Fruit fly (Drosophila melanogaster) whole organism, embryonic: ENCODE measurements around the gene CG43702.

Source experiments
- Abd-B ChIP-seq: fragments of 200-800 bp; sonication (Bioruptor generic); optimal IDR thresholded peaks from 2 replicates; lab custom pipeline; 2018; ENCODE audit warnings: missing biosample characterization, mild to moderate bottlenecking, missing genetic modification characterization, moderate library complexity
- Awh ChIP-seq: fragments of 200-800 bp; sonication (Bioruptor generic); IDR thresholded peaks from 2 replicates; pipeline ENCODE4, ENCODE4 v1.3.6; 2022; ENCODE audit warnings: missing biosample characterization, missing genetic modification characterization
- Blimp-1 ChIP-seq: fragments of 200-800 bp; sonication (Bioruptor generic); optimal IDR thresholded peaks from 3 replicates; lab custom pipeline; 2018; ENCODE audit warnings: missing biosample characterization, missing genetic modification characterization, mild to moderate bottlenecking, moderate library complexity, missing genetic modification reagents
- CG10959 ChIP-seq: fragments of 200-800 bp; sonication (Bioruptor generic); IDR thresholded peaks from 2 replicates; pipeline ENCODE4 v1.3.6; 2022; ENCODE audit warnings: missing biosample characterization, missing genetic modification characterization
- CG11695 ChIP-seq: fragments of 200-800 bp; sonication (Bioruptor generic); IDR thresholded peaks from 3 replicates; pipeline ENCODE4 v1.3.6; 2022; ENCODE audit warnings: missing biosample characterization, missing genetic modification characterization
- CG1233 ChIP-seq: fragments of 200-800 bp; sonication (Bioruptor generic); optimal IDR thresholded peaks from 4 replicates; lab custom pipeline; 2018; ENCODE audit warnings: missing biosample characterization, mild to moderate bottlenecking, missing genetic modification characterization
- CG13123 ChIP-seq: fragments of 200-800 bp; sonication (Bioruptor generic); optimal IDR thresholded peaks from 2 replicates; lab custom pipeline; 2016; ENCODE audit warnings: missing biosample characterization, missing genetic modification characterization
- CG15696 ChIP-seq: fragments of 200-800 bp; sonication (Bioruptor generic); optimal IDR thresholded peaks from 2 replicates; lab custom pipeline; 2019; ENCODE audit warnings: missing biosample characterization, mild to moderate bottlenecking, missing genetic modification characterization, moderate library complexity
- CG17361 ChIP-seq: fragments of 200-800 bp; sonication (Bioruptor generic); IDR thresholded peaks from 3 replicates; pipeline ENCODE4 v1.3.6; 2022; ENCODE audit warnings: missing biosample characterization, missing genetic modification characterization
- CG17385 ChIP-seq: fragments of 200-800 bp; sonication (Bioruptor generic); optimal IDR thresholded peaks from 3 replicates; lab custom pipeline; 2018; ENCODE audit warnings: missing biosample characterization, mild to moderate bottlenecking, missing genetic modification characterization
- CG17612 ChIP-seq: fragments of 200-800 bp; sonication (Bioruptor generic); IDR thresholded peaks from 2 replicates; pipeline ENCODE4 v1.3.6; 2022; ENCODE audit warnings: missing biosample characterization, missing genetic modification characterization
- CG18011 ChIP-seq: fragments of 200-800 bp; sonication (Bioruptor generic); optimal IDR thresholded peaks from 2 replicates; lab custom pipeline; 2017; ENCODE audit warnings: missing biosample characterization, missing genetic modification characterization, mild to moderate bottlenecking, moderate library complexity, missing genotype
- CG33213 ChIP-seq: fragments of 200-800 bp; sonication (Bioruptor generic); optimal IDR thresholded peaks from 3 replicates; lab custom pipeline; 2016; ENCODE audit warnings: missing biosample characterization, missing genetic modification characterization
- CG34376 ChIP-seq: fragments of 200-800 bp; sonication (Bioruptor generic); optimal IDR thresholded peaks from 2 replicates; lab custom pipeline; 2018; ENCODE audit warnings: missing biosample characterization, mild to moderate bottlenecking, missing genetic modification characterization
- CG4282 ChIP-seq: fragments of 200-800 bp; sonication (Bioruptor generic); optimal IDR thresholded peaks from 2 replicates; lab custom pipeline; 2016; ENCODE audit warnings: missing biosample characterization, missing genetic modification characterization
- CG4424 ChIP-seq: fragments of 200-800 bp; sonication (Bioruptor generic); optimal IDR thresholded peaks from 3 replicates; lab custom pipeline; 2016; ENCODE audit warnings: missing biosample characterization, missing genetic modification characterization
- CG4617 ChIP-seq: fragments of 200-800 bp; sonication (Bioruptor generic); optimal IDR thresholded peaks from 3 replicates; lab custom pipeline; 2016; ENCODE audit warnings: missing biosample characterization, missing genetic modification characterization, borderline replicate concordance
- CG7271 ChIP-seq: fragments of 200-800 bp; sonication (Bioruptor generic); optimal IDR thresholded peaks from 2 replicates; lab custom pipeline; 2018; ENCODE audit warnings: missing biosample characterization, mild to moderate bottlenecking, missing genetic modification characterization, moderate library complexity
- CG7839 ChIP-seq: fragments of 200-800 bp; sonication (Bioruptor generic); optimal IDR thresholded peaks from 3 replicates; lab custom pipeline; 2018; ENCODE audit warnings: missing biosample characterization, mild to moderate bottlenecking, missing genetic modification characterization, moderate library complexity
- CG8388 ChIP-seq: fragments of 200-800 bp; sonication (Bioruptor generic); optimal IDR thresholded peaks from 2 replicates; lab custom pipeline; 2019; ENCODE audit warnings: missing biosample characterization, mild to moderate bottlenecking, missing genetic modification characterization, moderate library complexity
- CG8478 ChIP-seq: fragments of >200 bp; optimal IDR thresholded peaks from 2 replicates; lab custom pipeline; 2018
- Hr51 ChIP-seq, 2 experiments: fragments of 200-800 bp; sonication (Bioruptor generic); optimal IDR thresholded peaks; 2 replicates in 1 of 2; 3 replicates in 1 of 2; lab custom pipeline; 2016 to 2018; ENCODE audit warnings: missing biosample characterization in 2 of 2, missing genetic modification characterization in 2 of 2, mild to moderate bottlenecking in 1 of 2, moderate library complexity in 1 of 2
- NFAT ChIP-seq: fragments of 200-800 bp; sonication (Bioruptor generic); IDR thresholded peaks from 2 replicates; pipeline ENCODE4 v1.3.6; 2022; ENCODE audit warnings: missing biosample characterization, missing genetic modification characterization
- Sin3A ChIP-seq: fragments of >200 bp; optimal IDR thresholded peaks from 2 replicates; lab custom pipeline; 2018
- Stat92E ChIP-seq, 3 experiments: fragments of >200 bp in 2 of 3; fragments of 200-800 bp in 1 of 3; sonication (Bioruptor generic) in 1 of 3; optimal IDR thresholded peaks; 2 replicates each; lab custom pipeline; 2017 to 2019; ENCODE audit warnings: missing biosample characterization in 3 of 3, missing genetic modification characterization in 3 of 3, mild to moderate bottlenecking in 1 of 3, moderate library complexity in 1 of 3
- abd-A ChIP-seq: fragments of 200-800 bp; sonication (Bioruptor generic); optimal IDR thresholded peaks from 3 replicates; lab custom pipeline; 2019; ENCODE audit warnings: missing biosample characterization, mild to moderate bottlenecking, missing genetic modification characterization, moderate library complexity
- cwo ChIP-seq: fragments of 200-800 bp; sonication (Bioruptor generic); optimal IDR thresholded peaks from 3 replicates; lab custom pipeline; 2017; ENCODE audit warnings: missing biosample characterization, missing genetic modification characterization, mild to moderate bottlenecking, moderate library complexity, missing genetic modification reagents
- dimm ChIP-seq: fragments of 200-800 bp; sonication (Bioruptor generic); IDR thresholded peaks from 2 replicates; pipeline ENCODE4 v1.3.6; 2022; ENCODE audit warnings: missing biosample characterization, missing genetic modification characterization
- fd102C ChIP-seq: fragments of 200-800 bp; sonication (Bioruptor generic); optimal IDR thresholded peaks from 2 replicates; lab custom pipeline; 2018; ENCODE audit warnings: missing biosample characterization, mild to moderate bottlenecking, missing genetic modification characterization, moderate library complexity
- fd96Cb ChIP-seq: fragments of 200-800 bp; sonication (Bioruptor generic); optimal IDR thresholded peaks from 2 replicates; lab custom pipeline; 2018; ENCODE audit warnings: missing biosample characterization, mild to moderate bottlenecking, missing genetic modification characterization, moderate library complexity
- fru ChIP-seq: fragments of >200 bp; optimal IDR thresholded peaks from 2 replicates; lab custom pipeline; 2017
- ftz-f1 ChIP-seq: fragments of 200-800 bp; sonication (Bioruptor generic); optimal IDR thresholded peaks from 2 replicates; lab custom pipeline; 2016; ENCODE audit warnings: missing biosample characterization, missing genetic modification characterization
- gcm ChIP-seq: fragments of 200-800 bp; sonication (Bioruptor generic); optimal IDR thresholded peaks from 2 replicates; lab custom pipeline; 2019; ENCODE audit warnings: missing biosample characterization, mild to moderate bottlenecking, missing genetic modification characterization, moderate library complexity
- kah ChIP-seq: fragments of 200-800 bp; sonication (Bioruptor generic); optimal IDR thresholded peaks from 2 replicates; lab custom pipeline; 2018; ENCODE audit warnings: missing biosample characterization, mild to moderate bottlenecking, missing genetic modification characterization
- lmd ChIP-seq: fragments of 200-800 bp; sonication (Bioruptor generic); IDR thresholded peaks from 2 replicates; pipeline ENCODE4 v1.3.6; 2022; ENCODE audit warnings: missing biosample characterization, missing genetic modification characterization
- mam ChIP-seq: fragments of 200-800 bp; sonication (Bioruptor generic); optimal IDR thresholded peaks from 3 replicates; lab custom pipeline; 2016; ENCODE audit warnings: missing biosample characterization, missing genetic modification characterization
- onecut ChIP-seq: fragments of 200-800 bp; sonication (Bioruptor generic); IDR thresholded peaks from 2 replicates; pipeline ENCODE4 v1.3.6; 2022; ENCODE audit warnings: missing biosample characterization, missing genetic modification characterization
- org-1 ChIP-seq: fragments of 200-800 bp; sonication (Bioruptor generic); optimal IDR thresholded peaks from 2 replicates; lab custom pipeline; 2017; ENCODE audit warnings: missing biosample characterization, missing genetic modification characterization
- otp ChIP-seq: fragments of 200-800 bp; sonication (Bioruptor generic); IDR thresholded peaks from 3 replicates; pipeline ENCODE4, ENCODE4 v1.3.6; 2022; ENCODE audit warnings: missing biosample characterization, missing genetic modification characterization
- pho ChIP-seq: fragments of 200-800 bp; sonication (Bioruptor generic); optimal IDR thresholded peaks from 2 replicates; lab custom pipeline; 2016; ENCODE audit warnings: missing biosample characterization, missing genetic modification characterization
- row ChIP-seq: fragments of 200-800 bp; sonication (Bioruptor generic); IDR thresholded peaks from 3 replicates; pipeline ENCODE4 v1.3.6; 2022; ENCODE audit warnings: missing biosample characterization, missing genetic modification characterization
- sc ChIP-seq, 3 experiments: fragments of >200 bp in 2 of 3; fragments of 200-800 bp in 1 of 3; sonication (Bioruptor generic) in 1 of 3; optimal IDR thresholded peaks; 2 replicates in 2 of 3; 3 replicates in 1 of 3; lab custom pipeline; 2017; ENCODE audit warnings: mild to moderate bottlenecking in 1 of 3, missing biosample characterization in 1 of 3, missing genetic modification characterization in 1 of 3, missing genetic modification reagents in 1 of 3
- sens-2 ChIP-seq: fragments of 200-800 bp; sonication (Bioruptor generic); IDR thresholded peaks from 2 replicates; pipeline ENCODE4 v1.3.6; 2022; ENCODE audit warnings: missing biosample characterization, missing genetic modification characterization
- sqz ChIP-seq: fragments of 200-800 bp; sonication (Bioruptor generic); optimal IDR thresholded peaks from 3 replicates; lab custom pipeline; 2018; ENCODE audit warnings: missing biosample characterization, mild to moderate bottlenecking, missing genetic modification characterization
- sug ChIP-seq: fragments of 200-800 bp; optimal IDR thresholded peaks from 2 replicates; lab custom pipeline; 2019; ENCODE audit warnings: missing biosample characterization, mild to moderate bottlenecking, missing genetic modification characterization, moderate library complexity
- tap ChIP-seq: fragments of 200-800 bp; optimal IDR thresholded peaks from 3 replicates; lab custom pipeline; 2019; ENCODE audit warnings: missing biosample characterization, mild to moderate bottlenecking, missing genetic modification characterization, moderate library complexity
- zen ChIP-seq: fragments of 200-800 bp; sonication (Bioruptor generic); optimal IDR thresholded peaks from 3 replicates; lab custom pipeline; 2018; ENCODE audit warnings: missing biosample characterization, mild to moderate bottlenecking, missing genetic modification characterization, moderate library complexity
- zf30C ChIP-seq: fragments of 200-800 bp; sonication (Bioruptor generic); optimal IDR thresholded peaks from 3 replicates; lab custom pipeline; 2018; ENCODE audit warnings: missing biosample characterization, mild to moderate bottlenecking, missing genetic modification characterization

The CG43702 gene

DNA sequence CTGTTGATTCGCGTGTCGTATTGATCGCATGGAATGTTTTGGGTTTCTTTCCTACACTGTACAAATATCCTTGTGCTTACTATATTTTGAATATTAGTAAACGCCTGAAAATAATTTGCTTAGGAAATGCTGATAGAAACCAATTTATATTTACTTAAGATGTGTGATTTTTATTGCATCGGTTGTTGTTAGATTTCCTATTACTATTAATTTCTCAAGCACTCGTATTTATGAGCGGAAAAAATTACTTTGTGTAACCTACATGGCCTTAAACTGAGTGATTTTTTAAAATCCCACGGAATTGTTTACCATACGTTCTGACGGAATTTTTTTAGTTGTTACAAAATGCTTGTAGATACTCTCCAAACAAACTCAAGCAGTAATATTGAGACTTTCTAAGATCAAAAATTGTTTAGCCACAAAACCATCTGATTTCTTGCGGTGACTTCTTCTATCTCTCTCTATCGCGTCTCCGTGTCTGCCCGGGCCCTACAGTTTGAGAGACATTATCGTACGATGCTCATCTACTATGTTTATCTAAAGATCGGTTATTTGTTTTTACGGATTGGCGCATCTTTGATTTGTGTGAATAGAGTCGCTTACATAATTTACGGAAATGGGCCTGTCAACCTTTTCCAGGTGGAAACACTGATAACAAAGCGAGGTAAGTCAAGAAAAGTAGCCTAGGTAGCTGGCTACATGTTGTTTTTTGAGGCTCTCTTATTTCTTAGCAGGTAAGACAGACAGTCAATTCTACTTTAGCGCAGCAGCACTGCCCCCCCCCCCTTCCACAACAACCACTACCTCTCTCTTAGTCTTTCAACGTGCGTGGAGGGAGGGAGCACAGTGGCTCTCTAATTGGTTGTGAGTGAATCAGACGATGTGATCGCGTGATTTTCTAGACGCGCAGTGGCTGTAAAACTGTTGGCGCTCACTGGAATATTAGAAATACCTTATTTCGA, 21.9 kb upstream of the CG43702 start (continued):
- peak; percentile 62 for TF ChIP-seq mam (GFP tag; lab: Kevin White, UChicago)
- TF ChIP-seq CG11695 (GFP tag; lab: Robert Waterston, UW): peak; percentile 64; the same call in 2 of the 3 replicates
- TF ChIP-seq CG7839: peak; percentile 81
- 0 out of 2 replicates have a peak, but pooled peaks have one; percentile 5 for TF ChIP-seq onecut (GFP tag; lab: Robert Waterston, UW)
- TF ChIP-seq fd96Cb (tag; lab: Kevin White, UChicago): peak; percentile 63
- TF ChIP-seq sug (tag; lab: Kevin White, UChicago): no peak
- no peak for TF ChIP-seq ftz-f1
- no peak for TF ChIP-seq CG7271 (tag; lab: Kevin White, UChicago)
- peak; percentile 34 to 68 for TF ChIP-seq Hr51 (GFP tag; optimal IDR thresholded peaks at IDR 0.05; lab: Kevin White, UChicago)
- no peak for TF ChIP-seq sc (optimal IDR thresholded peaks at IDR 0.05; lab: Kevin White, UChicago)
- TF ChIP-seq sc (GFP tag; optimal IDR thresholded peaks at IDR 0.05; lab: Kevin White, UChicago): peak; percentile 19
- TF ChIP-seq CG15696 (tag; lab: Kevin White, UChicago): peak; percentile 69
- TF ChIP-seq CG4424 (GFP tag; lab: Kevin White, UChicago): peak; percentile 52
- TF ChIP-seq Awh (GFP tag; lab: Robert Waterston, UW): no peak
- TF ChIP-seq CG4282 (GFP tag; lab: Kevin White, UChicago): no peak
- TF ChIP-seq CG13123 (GFP tag; lab: Kevin White, UChicago): no peak
- peak; percentile 2 for TF ChIP-seq CG18011 (GFP tag; lab: Kevin White, UChicago)
- TF ChIP-seq zen (tag; lab: Kevin White, UChicago): peak; percentile 19
- TF ChIP-seq NFAT (GFP tag; lab: Robert Waterston, UW): peak; percentile 37
- TF ChIP-seq pho (GFP tag; lab: Kevin White, UChicago): peak; percentile 47
- peak; percentile 97 for TF ChIP-seq cwo
- TF ChIP-seq abd-A (tag; lab: Kevin White, UChicago): peak; percentile 94
- TF ChIP-seq kah (GFP tag; lab: Kevin White, UChicago): peak; percentile 2
- TF ChIP-seq sqz (GFP tag; lab: Kevin White, UChicago): peak; percentile 29
- TF ChIP-seq CG17612 (GFP tag; lab: Robert Waterston, UW): no peak
- TF ChIP-seq tap (tag; lab: Kevin White, UChicago): no peak
- TF ChIP-seq lmd (GFP tag; lab: Robert Waterston, UW): peak; percentile 52
- TF ChIP-seq Stat92E (GFP tag; optimal IDR thresholded peaks at IDR 0.05; lab: Kevin White, UChicago): peak in 1 of 3 experiments; percentile 33
- TF ChIP-seq dimm (GFP tag; lab: Robert Waterston, UW): no peak
- no peak for TF ChIP-seq CG4617
- TF ChIP-seq Blimp-1: peak; percentile 58
- no peak for TF ChIP-seq CG8478 (lab: Kevin White, UChicago)
- TF ChIP-seq Abd-B (GFP tag; lab: Kevin White, UChicago): peak; percentile 20
- peak; percentile 62 for TF ChIP-seq CG8388
- TF ChIP-seq CG34376 (GFP tag; lab: Kevin White, UChicago): peak; percentile 17
- peak; percentile 20 for TF ChIP-seq gcm (GFP tag; lab: Kevin White, UChicago)
- peak; percentile 91 for TF ChIP-seq CG17361
- TF ChIP-seq sens-2 (GFP tag; lab: Robert Waterston, UW): no peak
- TF ChIP-seq CG1233 (GFP tag; lab: Kevin White, UChicago): peak; percentile 45
- 0 out of 3 replicates have a peak, but pooled peaks have one; percentile 28 for TF ChIP-seq otp (GFP tag; lab: Robert Waterston, UW)
- peak; percentile 85 for TF ChIP-seq zf30C
- no peak for TF ChIP-seq Sin3A
- no peak for TF ChIP-seq fru (lab: Kevin White, UChicago)
- peak; percentile 63 for TF ChIP-seq CG17385
- TF ChIP-seq row (GFP tag; lab: Robert Waterston, UW): peak; percentile 72
- peak; percentile 44 for TF ChIP-seq CG33213
- peak; percentile 38 for TF ChIP-seq fd102C
- TF ChIP-seq org-1 (GFP tag; lab: Kevin White, UChicago): peak; percentile 41
- TF ChIP-seq CG10959: no peak; the same call in 1 of the 2 replicates
